Worm (Caenorhabditis elegans): ENCODE results near the gene F10C2.4.
A peak's percentile ranks its signal among the peaks of the same experiment; 100 is the strongest.

F10C2.4 gene

ce11 chrV:12028151-12028550, 13.2 kb upstream of the F10C2.4 start:
- no peak for TF ChIP-seq ceh-83 (GFP tag; optimal IDR thresholded peaks at IDR 0.05)
- no peak for TF ChIP-seq ham-2 (GFP tag; optimal IDR thresholded peaks at IDR 0.05)
- no peak for TF ChIP-seq ceh-39 (tag; optimal IDR thresholded peaks at IDR 0.05)
- no peak for TF ChIP-seq M03D4.4 (tag; optimal IDR thresholded peaks at IDR 0.05)
- TF ChIP-seq pha-4 (tag; optimal IDR thresholded peaks at IDR 0.05) = no peak
- TF ChIP-seq drap-1 (GFP tag; optimal IDR thresholded peaks at IDR 0.05) = no peak
- no peak for TF ChIP-seq cnd-1 (tag; optimal IDR thresholded peaks at IDR 0.05)

DNA sequence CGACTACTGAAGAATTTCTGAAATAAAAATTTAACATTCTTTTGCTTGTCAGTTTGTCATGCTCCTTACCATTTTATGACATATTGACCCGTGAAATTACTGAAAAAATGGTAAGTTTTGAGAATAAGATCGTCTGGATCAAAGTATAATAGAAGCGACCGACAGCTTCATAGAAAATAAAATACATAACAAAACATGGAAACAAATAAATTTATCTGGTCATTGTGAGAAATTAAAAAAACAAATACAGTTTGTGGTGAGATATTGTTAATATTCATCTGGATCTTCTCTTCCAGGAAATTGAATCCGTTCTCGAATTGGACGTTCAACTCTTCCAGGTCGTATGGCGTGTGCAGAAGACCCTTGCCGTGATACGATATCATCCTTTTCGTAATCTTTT, 9.3 kb upstream of the F10C2.4 start, which contains the start of gene pkc-1:
Gene pkc-1, minus strand, starts transcription at position 101 of the 400 bp plus-strand sequence.
- TF ChIP-seq unc-120 (tag; optimal IDR thresholded peaks at IDR 0.05; ENCODE audit: poor library complexity, severe bottlenecking) = no peak
- TF ChIP-seq mls-2 (tag; optimal IDR thresholded peaks at IDR 0.05) = no peak
- no peak for TF ChIP-seq sptf-1 (tag; optimal IDR thresholded peaks at IDR 0.05)
- TF ChIP-seq flh-1 (GFP tag; optimal IDR thresholded peaks at IDR 0.05) = no peak
- no peak for TF ChIP-seq nhr-76 (tag; optimal IDR thresholded peaks at IDR 0.05)
- TF ChIP-seq cnd-1 (tag; optimal IDR thresholded peaks at IDR 0.05) = no peak
- no peak for TF ChIP-seq elt-3 (tag; optimal IDR thresholded peaks at IDR 0.05)
- TF ChIP-seq lsy-2 (tag; optimal IDR thresholded peaks at IDR 0.05) = no peak
- no peak for TF ChIP-seq sem-2 (GFP tag; optimal IDR thresholded peaks at IDR 0.05)
- TF ChIP-seq ces-1 (GFP tag; optimal IDR thresholded peaks at IDR 0.05) = no peak
- TF ChIP-seq zip-8 (tag; optimal IDR thresholded peaks at IDR 0.05) = no peak
- no peak for TF ChIP-seq nhr-2 (tag; optimal IDR thresholded peaks at IDR 0.05)
- no peak for TF ChIP-seq lin-13 (tag; optimal IDR thresholded peaks at IDR 0.05)
- TF ChIP-seq M03D4.4 (tag; optimal IDR thresholded peaks at IDR 0.05) = no peak
- no peak for TF ChIP-seq ceh-43 (GFP tag; optimal IDR thresholded peaks at IDR 0.05)
- no peak for TF ChIP-seq mab-5 (tag; optimal IDR thresholded peaks at IDR 0.05)

DNA sequence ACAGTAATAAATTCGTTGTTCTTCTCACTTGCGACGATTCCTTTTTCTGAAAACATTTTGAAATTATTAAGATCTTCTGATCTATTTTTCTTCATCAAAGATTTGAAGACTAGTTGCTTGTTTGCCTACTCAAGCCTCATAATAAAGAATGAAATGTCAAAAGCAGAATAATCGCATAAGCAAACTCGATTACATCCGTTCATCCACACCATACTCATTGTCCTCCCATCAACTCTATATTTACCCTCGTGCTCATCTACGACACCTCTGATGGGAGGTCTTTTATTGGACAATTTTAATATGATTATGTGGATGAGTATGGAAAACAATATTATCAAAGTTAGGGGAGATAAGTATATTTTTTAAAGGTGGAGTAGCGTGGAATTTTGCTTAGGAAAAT, 7.5 kb upstream of the F10C2.4 start:
- peak; percentile 73 for TF ChIP-seq ces-1 (GFP tag; optimal IDR thresholded peaks at IDR 0.05)
- no peak for TF ChIP-seq sptf-1 (tag; optimal IDR thresholded peaks at IDR 0.05)
- no peak for TF ChIP-seq lsy-2 (tag; optimal IDR thresholded peaks at IDR 0.05)
- no peak for TF ChIP-seq pha-4 (tag; optimal IDR thresholded peaks at IDR 0.05)
- TF ChIP-seq ham-2 (GFP tag; optimal IDR thresholded peaks at IDR 0.05) = no peak
- no peak for TF ChIP-seq blmp-1 (tag; optimal IDR thresholded peaks at IDR 0.05)

DNA sequence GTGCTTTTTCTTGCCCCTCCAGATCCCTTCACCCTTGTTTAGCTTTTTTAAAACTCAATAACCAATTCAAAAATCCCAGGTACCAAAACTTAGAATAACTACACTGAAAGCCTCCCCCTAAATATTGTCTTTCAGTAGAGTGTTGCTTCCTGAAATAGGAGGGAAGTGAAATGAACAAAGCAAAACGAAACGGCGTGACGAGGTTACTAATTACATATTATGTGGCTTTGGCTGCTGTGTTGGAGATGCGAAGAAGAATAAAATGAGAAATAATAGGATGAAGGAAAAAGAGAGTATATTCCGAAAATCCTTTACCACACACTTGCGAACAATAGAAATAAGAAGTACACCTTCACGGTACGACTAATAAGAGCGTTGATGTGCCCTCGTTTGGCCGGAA, 5.2 kb upstream of the F10C2.4 start:
- TF ChIP-seq nhr-237 (tag; optimal IDR thresholded peaks at IDR 0.05) = no peak
- TF ChIP-seq mep-1 (tag; optimal IDR thresholded peaks at IDR 0.05) = no peak
- no peak for TF ChIP-seq elt-1 (tag; optimal IDR thresholded peaks at IDR 0.05; ENCODE audit: borderline replicate concordance, insufficient read depth)
- no peak for TF ChIP-seq hlh-1 (tag; optimal IDR thresholded peaks at IDR 0.05)
- peak; percentile 67 for TF ChIP-seq ces-1 (GFP tag; optimal IDR thresholded peaks at IDR 0.05)
- TF ChIP-seq bed-3 (GFP tag; optimal IDR thresholded peaks at IDR 0.05) = no peak
- TF ChIP-seq ztf-11 (tag; optimal IDR thresholded peaks at IDR 0.05) = no peak

DNA sequence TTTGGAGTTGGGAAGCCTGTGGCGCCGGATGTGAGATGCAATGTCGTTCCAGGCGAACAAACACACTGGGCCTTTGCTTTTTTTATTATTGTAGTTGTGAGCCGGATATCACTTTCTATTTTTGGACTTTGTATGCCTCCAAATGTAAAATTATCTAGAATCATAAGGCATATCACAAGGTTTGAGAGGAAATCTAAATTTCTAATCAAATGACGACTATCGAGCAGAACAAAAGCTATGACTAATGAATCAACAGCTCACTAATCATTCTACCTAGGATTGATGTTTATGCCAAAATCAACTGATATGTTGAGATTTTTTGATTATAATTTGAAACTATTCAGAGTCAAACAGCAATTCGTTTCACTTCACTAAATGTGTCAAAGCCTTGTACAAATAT, 3.5 kb upstream of the F10C2.4 start:
- no peak for TF ChIP-seq elt-1 (tag; optimal IDR thresholded peaks at IDR 0.05; ENCODE audit: borderline replicate concordance, insufficient read depth)
- no peak for TF ChIP-seq nhr-2 (tag; optimal IDR thresholded peaks at IDR 0.05)
- TF ChIP-seq sptf-1 (tag; optimal IDR thresholded peaks at IDR 0.05) = no peak
- TF ChIP-seq tbx-8 (GFP tag; optimal IDR thresholded peaks at IDR 0.05) = no peak
- no peak for TF ChIP-seq drap-1 (GFP tag; optimal IDR thresholded peaks at IDR 0.05)
- TF ChIP-seq lin-13 (tag; optimal IDR thresholded peaks at IDR 0.05) = no peak
- no peak for TF ChIP-seq hlh-1 (tag; optimal IDR thresholded peaks at IDR 0.05)
- TF ChIP-seq ceh-39 (tag; optimal IDR thresholded peaks at IDR 0.05) = no peak
- no peak for TF ChIP-seq mab-5 (tag; optimal IDR thresholded peaks at IDR 0.05)
- TF ChIP-seq ceh-43 (GFP tag; optimal IDR thresholded peaks at IDR 0.05) = no peak
- TF ChIP-seq snpc-4 (tag; optimal IDR thresholded peaks at IDR 0.05) = no peak
- no peak for TF ChIP-seq ztf-11 (tag; optimal IDR thresholded peaks at IDR 0.05)
- TF ChIP-seq nhr-237 (tag; optimal IDR thresholded peaks at IDR 0.05) = no peak
- no peak for TF ChIP-seq unc-120 (tag; optimal IDR thresholded peaks at IDR 0.05; ENCODE audit: poor library complexity, severe bottlenecking)
- no peak for TF ChIP-seq elt-3 (tag; optimal IDR thresholded peaks at IDR 0.05)

DNA sequence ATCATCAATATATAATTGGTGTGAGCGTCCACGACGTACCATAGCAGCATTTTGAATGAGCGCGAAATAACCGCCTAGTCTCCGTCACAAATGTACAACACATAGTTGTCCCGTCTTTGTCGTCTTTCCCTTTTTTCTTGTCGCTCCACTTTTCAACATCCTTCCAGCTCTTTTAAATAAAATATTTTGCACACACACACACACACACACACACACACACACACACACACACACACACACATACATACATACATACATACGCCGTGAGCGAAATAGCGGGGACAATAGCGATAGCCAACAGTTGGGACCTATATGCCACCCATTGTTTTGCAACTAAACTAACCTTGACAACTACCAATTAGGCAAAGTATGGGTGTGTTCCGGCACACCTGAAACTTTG, 3.0 kb upstream of the F10C2.4 start:
- TF ChIP-seq sem-2 (GFP tag; optimal IDR thresholded peaks at IDR 0.05) (peak; percentile 10), lsy-2 (tag; optimal IDR thresholded peaks at IDR 0.05) (no peak), ceh-83 (GFP tag; optimal IDR thresholded peaks at IDR 0.05) (peak; percentile 76), nhr-28 (tag; optimal IDR thresholded peaks at IDR 0.05) (no peak)
